Worm (Caenorhabditis elegans) whole organism, midembryonic: ENCODE results near the gene col-120.

Source experiments
- cog-1 ChIP-seq: sonication (generic microtip); optimal IDR thresholded peaks from 2 replicates; lab custom pipeline; 2016; ENCODE audit warnings: missing genetic modification characterization, missing compliant biosample characterization
- flt-1 ChIP-seq: fragments of 200-800 bp; sonication (Bioruptor generic); IDR thresholded peaks from 2 replicates; pipeline ENCODE4 v1.3.6; 2022; ENCODE audit warnings: missing genetic modification characterization, missing compliant biosample characterization
- med-1 ChIP-seq: sonication (generic microtip); optimal IDR thresholded peaks from 2 replicates; lab custom pipeline; 2017; ENCODE audit warnings: missing genetic modification characterization, mild to moderate bottlenecking, missing compliant biosample characterization, antibody characterized with exemption, missing genetic modification reagents; ENCODE audit not compliant: insufficient read depth
- ref-1 ChIP-seq: fragments of 200-800 bp; sonication (Bioruptor generic); conservative IDR thresholded peaks from 2 replicates; pipeline ENCODE4 v1.3.6; 2022; ENCODE audit warnings: missing genetic modification reagents, missing genetic modification characterization, missing compliant biosample characterization
- tab-1 ChIP-seq: fragments of 200-800 bp; sonication (Bioruptor generic); IDR thresholded peaks from 2 replicates; pipeline ENCODE4 v1.3.6; 2022; ENCODE audit warnings: missing genetic modification characterization, missing compliant biosample characterization

- TF ChIP-seq tab-1, result no peak
- no peak for TF ChIP-seq flt-1
- TF ChIP-seq ref-1 (GFP tag; lab: Robert Waterston, UW), result no peak
- no peak for TF ChIP-seq med-1 (GFP tag; lab: Kevin White, UChicago)
- TF ChIP-seq cog-1 (tag; lab: Kevin White, UChicago), result no peak
These were observed 28.0 kb upstream of the col-120 start for ce11 chrIV:9289635-9290034.
